Fruit fly (Drosophila melanogaster) whole organism, prepupa: Measurements from ENCODE around the gene retinin.

ENCODE experiments used
- CG10631 ChIP-seq: fragments of 200-800 bp; sonication (Bioruptor generic); optimal IDR thresholded peaks from 2 replicates; lab custom pipeline; 2016; ENCODE audit warnings: missing biosample characterization, missing genetic modification characterization
- CG10669 ChIP-seq: fragments of 200-800 bp; sonication (Bioruptor generic); optimal IDR thresholded peaks from 3 replicates; lab custom pipeline; 2018; ENCODE audit warnings: missing biosample characterization, mild to moderate bottlenecking, missing genetic modification characterization, moderate library complexity
- CG11294 ChIP-seq: fragments of 200-800 bp; sonication (Bioruptor generic); IDR thresholded peaks from 2 replicates; pipeline ENCODE4 v1.3.6; 2022; ENCODE audit warnings: missing biosample characterization, missing genetic modification characterization
- CG11762 ChIP-seq: fragments of 200-800 bp; sonication (Bioruptor generic); optimal IDR thresholded peaks from 3 replicates; lab custom pipeline; 2016; ENCODE audit warnings: missing biosample characterization, missing genetic modification characterization; ENCODE audit not compliant: insufficient read depth
- CG11902 ChIP-seq: fragments of 200-800 bp; sonication (Bioruptor generic); optimal IDR thresholded peaks from 3 replicates; lab custom pipeline; 2016; ENCODE audit warnings: missing biosample characterization, missing genetic modification characterization
- CG15336 ChIP-seq: fragments of 200-800 bp; sonication (Bioruptor generic); IDR thresholded peaks from 2 replicates; pipeline ENCODE4 v1.3.6; 2022; ENCODE audit warnings: missing biosample characterization, missing genetic modification characterization
- CG1621 ChIP-seq: fragments of 200-800 bp; sonication (Bioruptor generic); optimal IDR thresholded peaks from 3 replicates; lab custom pipeline; 2018; ENCODE audit warnings: missing biosample characterization, mild to moderate bottlenecking, missing genetic modification characterization
- CG16779 ChIP-seq: fragments of 200-800 bp; sonication (Bioruptor generic); optimal IDR thresholded peaks from 3 replicates; lab custom pipeline; 2017; ENCODE audit warnings: missing biosample characterization, mild to moderate bottlenecking, missing genetic modification characterization
- CG32006 ChIP-seq: fragments of 200-800 bp; sonication (Bioruptor generic); optimal IDR thresholded peaks from 3 replicates; lab custom pipeline; 2017; ENCODE audit warnings: missing biosample characterization, mild to moderate bottlenecking, missing genetic modification characterization
- CG34406 ChIP-seq: fragments of 200-800 bp; sonication (Bioruptor generic); optimal IDR thresholded peaks from 3 replicates; lab custom pipeline; 2016; ENCODE audit warnings: missing biosample characterization, missing genetic modification characterization
- CG3919 ChIP-seq: fragments of 200-800 bp; sonication (Bioruptor generic); optimal IDR thresholded peaks from 3 replicates; lab custom pipeline; 2016; ENCODE audit warnings: missing biosample characterization, missing genetic modification characterization
- CG4318 ChIP-seq: fragments of 200-800 bp; sonication (Bioruptor generic); optimal IDR thresholded peaks from 3 replicates; lab custom pipeline; 2017; ENCODE audit warnings: missing biosample characterization, mild to moderate bottlenecking, missing genetic modification characterization
- CG6163 ChIP-seq: fragments of 200-800 bp; sonication (Bioruptor generic); IDR thresholded peaks from 3 replicates; pipeline ENCODE4 v1.3.6; 2022; ENCODE audit warnings: missing biosample characterization, missing genetic modification characterization
- CG6276 ChIP-seq: fragments of 200-800 bp; sonication (Bioruptor generic); optimal IDR thresholded peaks from 2 replicates; lab custom pipeline; 2017; ENCODE audit warnings: missing biosample characterization, mild to moderate bottlenecking, missing genetic modification characterization
- CG6792 ChIP-seq: fragments of 200-800 bp; sonication (Bioruptor generic); optimal IDR thresholded peaks from 3 replicates; lab custom pipeline; 2016; ENCODE audit warnings: missing biosample characterization, missing genetic modification characterization
- CG6808 ChIP-seq: fragments of 200-800 bp; sonication (Bioruptor generic); optimal IDR thresholded peaks from 3 replicates; lab custom pipeline; 2017; ENCODE audit warnings: missing biosample characterization, missing genetic modification characterization, mild to moderate bottlenecking, moderate library complexity, missing genetic modification reagents
- CG6854 ChIP-seq: fragments of 200-800 bp; sonication (Bioruptor generic); optimal IDR thresholded peaks from 2 replicates; lab custom pipeline; 2017; ENCODE audit warnings: missing biosample characterization, mild to moderate bottlenecking, missing genetic modification characterization
- CG7368 ChIP-seq: fragments of 200-800 bp; sonication (Bioruptor generic); optimal IDR thresholded peaks from 3 replicates; lab custom pipeline; 2016; ENCODE audit warnings: missing biosample characterization, missing genetic modification characterization
- CG8119 ChIP-seq: fragments of 200-800 bp; sonication (Bioruptor generic); IDR thresholded peaks from 3 replicates; pipeline ENCODE4 v1.3.6; 2022; ENCODE audit warnings: missing biosample characterization, missing genetic modification characterization
- CG8632 ChIP-seq: fragments of 200-800 bp; sonication (Bioruptor generic); optimal IDR thresholded peaks from 3 replicates; lab custom pipeline; 2016; ENCODE audit warnings: missing biosample characterization, missing genetic modification characterization
- CG9139 ChIP-seq: fragments of 200-800 bp; sonication (Bioruptor generic); optimal IDR thresholded peaks from 3 replicates; lab custom pipeline; 2017; ENCODE audit warnings: missing biosample characterization, mild to moderate bottlenecking, missing genetic modification characterization
- Eip75B ChIP-seq: fragments of 200-800 bp; sonication (Bioruptor generic); optimal IDR thresholded peaks from 3 replicates; lab custom pipeline; 2016; ENCODE audit warnings: missing biosample characterization, missing genetic modification characterization
- Eip78C ChIP-seq: fragments of 200-800 bp; sonication (Bioruptor generic); peaks from one replicate; lab custom pipeline; 2016; ENCODE audit warnings: missing biosample characterization, missing genetic modification characterization
- Ets21C ChIP-seq: fragments of 200-800 bp; sonication (Bioruptor generic); optimal IDR thresholded peaks from 3 replicates; lab custom pipeline; 2016; ENCODE audit warnings: missing biosample characterization, missing genetic modification characterization
- Ets96B ChIP-seq: fragments of 200-800 bp; optimal IDR thresholded peaks from 2 replicates; lab custom pipeline; 2019; ENCODE audit warnings: missing biosample characterization, mild to moderate bottlenecking, missing genetic modification characterization, moderate library complexity
- Gug ChIP-seq: fragments of 200-800 bp; sonication (Bioruptor generic); IDR thresholded peaks from 2 replicates; pipeline ENCODE4 v1.3.6; 2022; ENCODE audit warnings: missing biosample characterization, missing genetic modification characterization
- Hr39 ChIP-seq: fragments of 200-800 bp; sonication (Bioruptor generic); optimal IDR thresholded peaks from 2 replicates; lab custom pipeline; 2016; ENCODE audit warnings: missing biosample characterization, missing genetic modification characterization
- Hr4 ChIP-seq: fragments of 200-800 bp; sonication (Bioruptor generic); optimal IDR thresholded peaks from 3 replicates; lab custom pipeline; 2016; ENCODE audit warnings: missing biosample characterization, missing genetic modification characterization
- Met ChIP-seq: fragments of 200-800 bp; sonication (Bioruptor generic); optimal IDR thresholded peaks from 3 replicates; lab custom pipeline; 2016; ENCODE audit warnings: missing biosample characterization, missing genetic modification characterization
- OdsH ChIP-seq: fragments of 200-800 bp; sonication (Bioruptor generic); optimal IDR thresholded peaks from 3 replicates; lab custom pipeline; 2016; ENCODE audit warnings: missing biosample characterization, missing genetic modification characterization
- Smox ChIP-seq: fragments of 200-800 bp; sonication (Bioruptor generic); optimal IDR thresholded peaks from 3 replicates; lab custom pipeline; 2016; ENCODE audit warnings: missing biosample characterization, missing genetic modification characterization
- Sox14 ChIP-seq: fragments of 200-800 bp; sonication (Bioruptor generic); optimal IDR thresholded peaks from 3 replicates; lab custom pipeline; 2016; ENCODE audit warnings: missing biosample characterization, missing genetic modification characterization
- achi ChIP-seq: fragments of 200-800 bp; sonication (Bioruptor generic); optimal IDR thresholded peaks from 3 replicates; lab custom pipeline; 2016; ENCODE audit warnings: missing biosample characterization, missing genetic modification characterization
- acj6 ChIP-seq: fragments of 200-800 bp; sonication (Bioruptor generic); optimal IDR thresholded peaks from 3 replicates; lab custom pipeline; 2016; ENCODE audit warnings: missing biosample characterization, missing genetic modification characterization
- dac ChIP-seq: fragments of 200-800 bp; sonication (Bioruptor generic); optimal IDR thresholded peaks from 2 replicates; lab custom pipeline; 2017; ENCODE audit warnings: missing biosample characterization, mild to moderate bottlenecking, missing genetic modification characterization
- dsx ChIP-seq: fragments of 200-800 bp; optimal IDR thresholded peaks from 3 replicates; lab custom pipeline; 2019; ENCODE audit warnings: missing biosample characterization, mild to moderate bottlenecking, missing genetic modification characterization, moderate library complexity; ENCODE audit not compliant: poor library complexity, severe bottlenecking
- eg ChIP-seq: fragments of 200-800 bp; sonication (Bioruptor generic); IDR thresholded peaks from 3 replicates; pipeline ENCODE4 v1.3.6; 2022; ENCODE audit warnings: missing biosample characterization, missing genetic modification characterization
- esn ChIP-seq: fragments of 200-800 bp; sonication (Bioruptor generic); optimal IDR thresholded peaks from 2 replicates; lab custom pipeline; 2016; ENCODE audit warnings: missing biosample characterization, mild to moderate bottlenecking, missing genetic modification characterization, moderate library complexity
- fd59A ChIP-seq: fragments of 200-800 bp; sonication (Bioruptor generic); optimal IDR thresholded peaks from 2 replicates; lab custom pipeline; 2017; ENCODE audit warnings: missing biosample characterization, mild to moderate bottlenecking, missing genetic modification characterization, missing genetic modification reagents
- fkh ChIP-seq: fragments of 200-800 bp; sonication (Bioruptor generic); optimal IDR thresholded peaks from 3 replicates; lab custom pipeline; 2017; ENCODE audit warnings: missing biosample characterization, mild to moderate bottlenecking, missing genetic modification characterization, moderate library complexity
- net ChIP-seq: fragments of 200-800 bp; sonication (Bioruptor generic); optimal IDR thresholded peaks from 3 replicates; lab custom pipeline; 2016; ENCODE audit warnings: missing biosample characterization, missing genetic modification characterization
- pdm3 ChIP-seq: fragments of 200-800 bp; sonication (Bioruptor generic); optimal IDR thresholded peaks from 3 replicates; lab custom pipeline; 2016; ENCODE audit warnings: missing biosample characterization, missing genetic modification characterization
- spab ChIP-seq: fragments of 200-800 bp; sonication (Bioruptor generic); optimal IDR thresholded peaks from 2 replicates; lab custom pipeline; 2017; ENCODE audit warnings: missing biosample characterization, mild to moderate bottlenecking, missing genetic modification characterization, missing genetic modification reagents
- vri ChIP-seq: fragments of 200-800 bp; sonication (Bioruptor generic); optimal IDR thresholded peaks from 3 replicates; lab custom pipeline; 2016; ENCODE audit warnings: missing biosample characterization, mild to moderate bottlenecking, missing genetic modification characterization

Gene retinin

dm6 chr3L:16286258-16286657 lies 45.5 kb upstream of the retinin start (continued):
- TF ChIP-seq dsx (GFP tag; lab: Kevin White, UChicago): peak; percentile 77
- TF ChIP-seq CG6808: peak; percentile 77
- TF ChIP-seq CG11762: peak; percentile 8
- TF ChIP-seq CG8119 (GFP tag; lab: Robert Waterston, UW): no peak
- peak; percentile 43 for TF ChIP-seq CG7368
- TF ChIP-seq Eip78C (GFP tag; lab: Kevin White, UChicago): peak; percentile 93
- TF ChIP-seq fd59A: peak; percentile 79
- peak; percentile 78 for TF ChIP-seq CG1621 (tag; lab: Kevin White, UChicago)
- peak; percentile 17 for TF ChIP-seq CG11902 (GFP tag; lab: Kevin White, UChicago)
- peak; percentile 78 for TF ChIP-seq spab (GFP tag; lab: Kevin White, UChicago)
- no peak for TF ChIP-seq CG11294 (GFP tag; lab: Robert Waterston, UW)
- peak; percentile 29 for TF ChIP-seq Hr39 (GFP tag; lab: Kevin White, UChicago)
- TF ChIP-seq Met (GFP tag; lab: Kevin White, UChicago): peak; percentile 19
- peak; percentile 64 for TF ChIP-seq pdm3
- TF ChIP-seq CG6276: no peak
- peak; percentile 13 for TF ChIP-seq vri (GFP tag; lab: Kevin White, UChicago)
- TF ChIP-seq Sox14 (GFP tag; lab: Kevin White, UChicago): peak; percentile 51
- peak; percentile 47 for TF ChIP-seq CG9139 (GFP tag; lab: Kevin White, UChicago)
- peak; percentile 55 for TF ChIP-seq CG3919 (GFP tag; lab: Kevin White, UChicago)
- no peak for TF ChIP-seq CG6854
- no peak for TF ChIP-seq Gug (GFP tag; lab: Robert Waterston, UW)
- TF ChIP-seq fkh: no peak
- peak; percentile 30 for TF ChIP-seq CG16779 (tag; lab: Kevin White, UChicago)
- peak; percentile 87 for TF ChIP-seq Ets96B (tag; lab: Kevin White, UChicago)
- peak; percentile 9 for TF ChIP-seq CG32006 (GFP tag; lab: Kevin White, UChicago)
- peak; percentile 37 for TF ChIP-seq esn (GFP tag; lab: Kevin White, UChicago)
- TF ChIP-seq, all 60 proteins: peak for 43

dm6 chr3L:16288322-16288721 lies 43.4 kb upstream of the retinin start, which contains the start of gene CG13046:
Gene CG13046 (minus strand): TSS chr3L:16288422.
- TF ChIP-seq esn (GFP tag; lab: Kevin White, UChicago): no peak
- no peak for TF ChIP-seq dac (GFP tag; lab: Kevin White, UChicago)
- TF ChIP-seq CG34406: no peak
- TF ChIP-seq CG16779 (tag; lab: Kevin White, UChicago): no peak
- no peak for TF ChIP-seq CG11902 (GFP tag; lab: Kevin White, UChicago)
- no peak for TF ChIP-seq CG4318 (GFP tag; lab: Kevin White, UChicago)
- TF ChIP-seq CG8632 (GFP tag; lab: Kevin White, UChicago): no peak
- no peak for TF ChIP-seq spab (GFP tag; lab: Kevin White, UChicago)
- no peak for TF ChIP-seq CG7368
- no peak for TF ChIP-seq Ets21C (GFP tag; lab: Kevin White, UChicago)
- no peak for TF ChIP-seq acj6
- TF ChIP-seq CG9139 (GFP tag; lab: Kevin White, UChicago): no peak
- TF ChIP-seq Smox (GFP tag; lab: Kevin White, UChicago): no peak

DNA sequence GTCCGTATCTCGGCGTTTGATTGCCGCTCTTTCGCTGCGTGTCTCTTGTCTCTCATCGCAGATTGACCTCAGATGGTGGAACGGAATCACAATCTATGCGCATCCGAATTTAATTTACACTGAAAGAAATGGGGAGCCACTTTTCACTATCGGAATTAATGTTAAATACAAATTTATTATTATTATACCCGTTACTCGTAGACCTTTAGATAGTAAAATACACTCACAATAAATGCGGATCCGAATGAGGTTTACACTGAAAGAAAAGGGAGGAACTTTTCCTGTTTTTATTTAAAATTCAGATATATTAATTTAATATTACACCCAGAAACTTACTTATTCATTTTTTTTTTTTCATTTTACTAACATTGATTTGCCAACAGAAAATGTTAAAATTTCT lies 42.7 kb upstream of the retinin start:
- TF ChIP-seq Ets96B (tag; lab: Kevin White, UChicago) (peak; percentile 14), Eip75B (GFP tag; lab: Kevin White, UChicago) (no peak), CG10631 (GFP tag; lab: Kevin White, UChicago) (peak; percentile 33), eg (GFP tag; lab: Robert Waterston, UW) (peak; percentile 14; the same call in 1 of the 3 replicates), achi (peak; percentile 23), CG34406 (peak; percentile 5), Eip78C (GFP tag; lab: Kevin White, UChicago) (peak; percentile 73), CG1621 (tag; lab: Kevin White, UChicago) (peak; percentile 12), spab (GFP tag; lab: Kevin White, UChicago) (peak; percentile 12), OdsH (peak; percentile 26), vri (GFP tag; lab: Kevin White, UChicago) (no peak), Hr4 (peak; percentile 18), CG10669 (peak; percentile 4), net (GFP tag; lab: Kevin White, UChicago) (no peak), CG8119 (GFP tag; lab: Robert Waterston, UW) (peak; percentile 46; the same call in 1 of the 3 replicates), CG6792 (GFP tag; lab: Kevin White, UChicago) (no peak), CG8632 (GFP tag; lab: Kevin White, UChicago) (no peak), CG32006 (GFP tag; lab: Kevin White, UChicago) (peak; percentile 25), CG6163 (GFP tag; lab: Robert Waterston, UW) (0 out of 3 replicates have a peak, but pooled peaks have one; percentile 45), pdm3 (peak; percentile 10), acj6 (peak; percentile 30), CG11762 (peak; percentile 15), CG15336 (GFP tag; lab: Robert Waterston, UW) (peak; percentile 8; the same call in 1 of the 2 replicates)
